Worm (Caenorhabditis elegans): ENCODE data around the gene F10E9.11.
"Not testable (repeated sequence)": the region's sequence is repeated elsewhere in the genome, so short reads cannot be mapped to it uniquely, and the experiment has no call there.

- not testable (repeated sequence) for TF ChIP-seq flt-1 (GFP tag; IDR thresholded peaks at IDR 0.05); pes-1 (GFP tag; IDR thresholded peaks at IDR 0.05); ceh-36 (tag; optimal IDR thresholded peaks at IDR 0.05); ama-1 (optimal IDR thresholded peaks at IDR 0.05); scrt-1 (GFP tag; IDR thresholded peaks at IDR 0.05); sea-1 (GFP tag; conservative IDR thresholded peaks at IDR 0.05); tbx-37 (GFP tag; conservative IDR thresholded peaks at IDR 0.05); ceh-13 (GFP tag; optimal IDR thresholded peaks at IDR 0.05); F13C5.2 (tag; optimal IDR thresholded peaks at IDR 0.05); tbx-11 (GFP tag; IDR thresholded peaks at IDR 0.05)
These were observed 25.2 kb upstream of the F10E9.11 start, which contains the start of gene ZC262.7 for ce11 chrIII:8344283-8344682.

All from whole organism, early embryonic.